Fruit fly (Drosophila melanogaster) whole organism, pupa: Measurements from ENCODE around the gene CD98hc.

Experiments
- CG10348 ChIP-seq: fragments of 200-800 bp; sonication (Bioruptor generic); IDR thresholded peaks from 2 replicates; pipeline ENCODE4 v1.3.6; 2022; ENCODE audit warnings: missing biosample characterization, missing genetic modification characterization
- CG12605 ChIP-seq: fragments of 200-800 bp; sonication (Bioruptor generic); IDR thresholded peaks from 2 replicates; pipeline ENCODE4 v1.3.6; 2022; ENCODE audit warnings: missing biosample characterization, missing genetic modification characterization
- CG4496 ChIP-seq: fragments of 200-800 bp; sonication (Bioruptor generic); IDR thresholded peaks from 3 replicates; pipeline ENCODE4 v1.3.6; 2022; ENCODE audit warnings: missing biosample characterization, missing genetic modification characterization
- CG8159 ChIP-seq: fragments of 200-800 bp; sonication (Bioruptor generic); optimal IDR thresholded peaks from 3 replicates; lab custom pipeline; 2018; ENCODE audit warnings: missing biosample characterization, mild to moderate bottlenecking, missing genetic modification characterization, moderate library complexity
- CG8301 ChIP-seq: fragments of 200-800 bp; sonication (Bioruptor generic); optimal IDR thresholded peaks from 2 replicates; lab custom pipeline; 2018; ENCODE audit warnings: missing biosample characterization, mild to moderate bottlenecking, missing genetic modification characterization
- EcR ChIP-seq: fragments of 200-800 bp; sonication (Bioruptor generic); optimal IDR thresholded peaks from 3 replicates; lab custom pipeline; 2019; ENCODE audit warnings: missing biosample characterization, missing genetic modification characterization, mild to moderate bottlenecking, moderate library complexity, missing genetic modification reagents
- Pif1A ChIP-seq: fragments of 200-800 bp; sonication (Bioruptor generic); optimal IDR thresholded peaks from 3 replicates; lab custom pipeline; 2016; ENCODE audit warnings: missing biosample characterization, missing genetic modification characterization
- Snoo ChIP-seq: fragments of 200-800 bp; sonication (Bioruptor generic); optimal IDR thresholded peaks from 3 replicates; lab custom pipeline; 2017; ENCODE audit warnings: missing biosample characterization, mild to moderate bottlenecking, missing genetic modification characterization, inconsistent platforms

- TF ChIP-seq CG8159 (tag; lab: Kevin White, UChicago) (no peak), Pif1A (GFP tag; lab: Kevin White, UChicago) (no peak), EcR (no peak), CG12605 (GFP tag; lab: Robert Waterston, UW) (no peak), Snoo (tag; lab: Kevin White, UChicago) (no peak), CG8301 (tag; lab: Kevin White, UChicago) (peak; percentile 5), CG10348 (GFP tag; lab: Robert Waterston, UW) (no peak), CG4496 (GFP tag; lab: Robert Waterston, UW) (no peak)
Observed at dm6 chr3R:7944699-7945349, 33.4 kb downstream of the CD98hc start.
